Worm (Caenorhabditis elegans) whole organism, L4 larva: ENCODE measurements around the gene hlh-4.
A peak's percentile ranks its signal among the peaks of the same experiment; 100 is the strongest.

ENCODE experiments used
- ZK337.2 ChIP-seq: fragments of 200-800 bp; sonication (Bioruptor generic); IDR thresholded peaks from 2 replicates; pipeline ENCODE4 v1.3.6; 2022; ENCODE audit warnings: missing genetic modification reagents, missing genetic modification characterization, missing compliant biosample characterization
- ZK546.5 ChIP-seq, 2 experiments: sonication (generic microtip); optimal IDR thresholded peaks; 2 replicates each; lab custom pipeline; 2017; ENCODE audit warnings: missing biosample characterization in 2 of 2, missing genetic modification characterization in 2 of 2
- aha-1 ChIP-seq: fragments of 150-350 bp; peaks from one replicate; lab custom pipeline; 2014; ENCODE audit warnings: missing biosample characterization, missing genetic modification characterization
- ceh-82 ChIP-seq: sonication (generic microtip); optimal IDR thresholded peaks from 2 replicates; lab custom pipeline; 2017; ENCODE audit warnings: missing biosample characterization, missing genetic modification characterization
- ctbp-1 ChIP-seq: fragments of 200-800 bp; sonication (Bioruptor generic); IDR thresholded peaks from 2 replicates; pipeline ENCODE4 v1.3.6; 2022; ENCODE audit warnings: missing genetic modification reagents, missing genetic modification characterization, missing compliant biosample characterization
- daf-16 ChIP-seq, 3 experiments: sonication (generic microtip); optimal IDR thresholded peaks; 2 replicates each; lab custom pipeline; 2016 to 2017; ENCODE audit warnings: missing genetic modification characterization in 3 of 3, missing genetic modification reagents in 3 of 3, mild to moderate bottlenecking in 2 of 3, missing compliant biosample characterization in 2 of 3, missing biosample characterization in 1 of 3, moderate library complexity in 1 of 3
- dmd-6 ChIP-seq: fragments of 200-800 bp; sonication (Bioruptor generic); IDR thresholded peaks from 2 replicates; pipeline ENCODE4 v1.3.6; 2022; ENCODE audit warnings: missing genetic modification reagents, missing genetic modification characterization, missing compliant biosample characterization
- dmd-9 ChIP-seq: fragments of 200-800 bp; sonication (Bioruptor generic); IDR thresholded peaks from 2 replicates; pipeline ENCODE4 v1.3.6; 2022; ENCODE audit warnings: missing genetic modification reagents, missing genetic modification characterization, missing compliant biosample characterization
- dpl-1 ChIP-seq: fragments of 150-350 bp; optimal IDR thresholded peaks from 2 replicates; lab custom pipeline; 2014; ENCODE audit warnings: missing biosample characterization, missing genetic modification reagents, missing genetic modification characterization
- dve-1 ChIP-seq: sonication (generic microtip); optimal IDR thresholded peaks from 2 replicates; lab custom pipeline; 2017; ENCODE audit warnings: antibody characterized with exemption, mild to moderate bottlenecking, missing genetic modification characterization, missing compliant biosample characterization; ENCODE audit not compliant: insufficient read depth
- egl-27 ChIP-seq: sonication (generic microtip); optimal IDR thresholded peaks from 3 replicates; lab custom pipeline; 2017; ENCODE audit warnings: missing biosample characterization, missing genetic modification reagents, missing genetic modification characterization
- gei-8 ChIP-seq: fragments of 200-800 bp; sonication (Bioruptor generic); optimal IDR thresholded peaks from 2 replicates; lab custom pipeline; 2018; ENCODE audit warnings: mild to moderate bottlenecking, missing genetic modification characterization, missing compliant biosample characterization
- hif-1 ChIP-seq, 2 experiments: sonication (generic microtip); optimal IDR thresholded peaks; 2 replicates each; lab custom pipeline; 2016 to 2017; ENCODE audit warnings: missing compliant biosample characterization in 2 of 2, missing genetic modification characterization in 2 of 2, missing genetic modification reagents in 2 of 2, missing genotype in 2 of 2, mild to moderate bottlenecking in 1 of 2
- hlh-11 ChIP-seq: fragments of 200-800 bp; sonication (Bioruptor generic); optimal IDR thresholded peaks from 2 replicates; lab custom pipeline; 2018; ENCODE audit warnings: mild to moderate bottlenecking, missing genetic modification characterization, missing compliant biosample characterization
- hlh-30 ChIP-seq: sonication (generic microtip); optimal IDR thresholded peaks from 2 replicates; lab custom pipeline; 2017; ENCODE audit warnings: antibody characterized with exemption, mild to moderate bottlenecking, missing genetic modification characterization, missing compliant biosample characterization; ENCODE audit not compliant: insufficient read depth
- hmg-1.1 ChIP-seq: fragments of 200-800 bp; sonication (Bioruptor generic); IDR thresholded peaks from 2 replicates; pipeline ENCODE4 v1.3.6; 2022; ENCODE audit warnings: missing genetic modification reagents, missing genetic modification characterization, missing compliant biosample characterization
- jun-1 ChIP-seq: fragments of 150-350 bp; optimal IDR thresholded peaks from 2 replicates; lab custom pipeline; 2014; ENCODE audit warnings: missing biosample characterization, missing genetic modification reagents, missing genetic modification characterization
- lin-1 ChIP-seq: fragments of 200-800 bp; sonication (Bioruptor generic); IDR thresholded peaks from 2 replicates; pipeline ENCODE4 v1.3.6; 2022; ENCODE audit warnings: missing genetic modification reagents, missing genetic modification characterization, missing compliant biosample characterization
- lin-15B ChIP-seq: fragments of 150-350 bp; sonication (generic microtip); optimal IDR thresholded peaks from 3 replicates; lab custom pipeline; 2014; ENCODE audit warnings: missing biosample characterization, missing genetic modification characterization
- lin-38 ChIP-seq: fragments of 200-800 bp; sonication (Bioruptor generic); IDR thresholded peaks from 2 replicates; pipeline ENCODE4 v1.3.6; 2022; ENCODE audit warnings: missing genetic modification reagents, missing genetic modification characterization, missing compliant biosample characterization
- lsy-2 ChIP-seq, 2 experiments: fragments of 150-350 bp in 1 of 2; sonication (generic microtip) in 1 of 2; optimal IDR thresholded peaks; 2 replicates each; lab custom pipeline; 2014 to 2017; ENCODE audit warnings: missing biosample characterization in 2 of 2, missing genetic modification characterization in 2 of 2
- mep-1 ChIP-seq: fragments of 150-350 bp; sonication (generic microtip); optimal IDR thresholded peaks from 3 replicates; lab custom pipeline; 2014; ENCODE audit warnings: missing biosample characterization, missing genetic modification characterization
- mes-2 ChIP-seq: sonication (generic microtip); optimal IDR thresholded peaks from 2 replicates; lab custom pipeline; 2016; ENCODE audit warnings: missing genotype, mild to moderate bottlenecking, missing genetic modification characterization, missing compliant biosample characterization; ENCODE audit not compliant: poor library complexity, severe bottlenecking
- mxl-2 ChIP-seq: fragments of 200-800 bp; sonication (Bioruptor generic); conservative IDR thresholded peaks from 2 replicates; pipeline ENCODE4 v1.3.6; 2022; ENCODE audit warnings: missing genetic modification reagents, missing genetic modification characterization, missing compliant biosample characterization
- nhr-102 ChIP-seq: sonication (generic microtip); optimal IDR thresholded peaks from 2 replicates; lab custom pipeline; 2016; ENCODE audit warnings: mild to moderate bottlenecking, missing genetic modification characterization, moderate library complexity, missing compliant biosample characterization
- nhr-11 ChIP-seq: fragments of 150-350 bp; optimal IDR thresholded peaks from 2 replicates; lab custom pipeline; 2014; ENCODE audit warnings: missing biosample characterization, missing genetic modification characterization
- nhr-28 ChIP-seq: fragments of 150-350 bp; optimal IDR thresholded peaks from 2 replicates; lab custom pipeline; 2014; ENCODE audit warnings: missing biosample characterization, missing genetic modification characterization
- nhr-42 ChIP-seq: fragments of 200-800 bp; sonication (Bioruptor generic); IDR thresholded peaks from 2 replicates; pipeline ENCODE4 v1.3.6; 2022; ENCODE audit warnings: missing genetic modification characterization, missing compliant biosample characterization
- nhr-48 ChIP-seq: sonication (generic microtip); optimal IDR thresholded peaks from 2 replicates; lab custom pipeline; 2016; ENCODE audit warnings: mild to moderate bottlenecking, missing genetic modification characterization, missing compliant biosample characterization
- nhr-6 ChIP-seq: fragments of 150-350 bp; optimal IDR thresholded peaks from 2 replicates; lab custom pipeline; 2014; ENCODE audit warnings: missing biosample characterization, missing genetic modification characterization
- pha-4 ChIP-seq, 2 experiments: fragments of 150-350 bp in 1 of 2; fragments of 200-800 bp in 1 of 2; sonication (Bioruptor generic) in 1 of 2; IDR thresholded peaks in 1 of 2; optimal IDR thresholded peaks in 1 of 2; 2 replicates each; pipeline versions ENCODE4 v1.3.6 to Lab custom; 2014 to 2022; ENCODE audit warnings: missing genetic modification characterization in 2 of 2, missing genetic modification reagents in 2 of 2, missing biosample characterization in 1 of 2, missing compliant biosample characterization in 1 of 2
- php-3 ChIP-seq: fragments of 200-800 bp; sonication (Bioruptor generic); IDR thresholded peaks from 2 replicates; pipeline ENCODE4 v1.3.6; 2022; ENCODE audit warnings: missing genetic modification reagents, missing genetic modification characterization, missing compliant biosample characterization
- pqm-1 ChIP-seq: sonication (generic microtip); optimal IDR thresholded peaks from 2 replicates; lab custom pipeline; 2017; ENCODE audit warnings: missing biosample characterization, missing genetic modification characterization
- sdz-12 ChIP-seq: fragments of 200-800 bp; sonication (Bioruptor generic); optimal IDR thresholded peaks from 2 replicates; lab custom pipeline; 2018; ENCODE audit warnings: mild to moderate bottlenecking, missing genetic modification characterization, missing compliant biosample characterization
- unc-39 ChIP-seq: sonication (generic microtip); optimal IDR thresholded peaks from 2 replicates; lab custom pipeline; 2017; ENCODE audit warnings: missing biosample characterization, missing genetic modification characterization
- unc-62 ChIP-seq, 3 experiments: fragments of 150-350 bp in 1 of 3; sonication (generic microtip); optimal IDR thresholded peaks in 2 of 3; peaks in 1 of 3; 1 replicate in 1 of 3; 2 replicates in 2 of 3; lab custom pipeline; 2014 to 2017; ENCODE audit warnings: missing biosample characterization in 3 of 3, missing genetic modification characterization in 3 of 3, missing genetic modification reagents in 3 of 3, missing genotype in 1 of 3
- zag-1 ChIP-seq: fragments of 150-350 bp; optimal IDR thresholded peaks from 2 replicates; lab custom pipeline; 2014; ENCODE audit warnings: missing biosample characterization, missing genetic modification characterization

Gene hlh-4

DNA sequence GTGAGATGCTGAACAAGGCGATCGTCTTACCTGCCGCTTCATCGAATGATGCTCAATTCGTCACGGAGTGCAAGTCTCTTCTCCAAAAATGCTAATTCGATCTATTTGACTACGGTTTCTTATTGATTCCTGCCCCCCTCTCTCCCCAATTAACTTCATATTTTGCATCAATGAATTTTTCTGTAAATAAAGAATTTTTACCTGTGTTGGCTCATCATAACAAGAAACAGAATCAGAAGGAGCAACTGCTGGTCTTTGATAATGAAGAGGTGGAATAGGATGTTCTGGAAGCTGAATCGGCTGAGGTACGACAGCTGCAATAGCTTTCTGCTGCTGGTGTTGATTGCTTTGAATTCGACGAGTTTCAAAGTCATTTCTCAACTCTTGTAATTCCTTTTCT lies 21.3 kb upstream of the hlh-4 start:
- TF ChIP-seq nhr-11, result no peak
- TF ChIP-seq aha-1 (tag; lab: Kevin White, UChicago), result peak; percentile 22

DNA sequence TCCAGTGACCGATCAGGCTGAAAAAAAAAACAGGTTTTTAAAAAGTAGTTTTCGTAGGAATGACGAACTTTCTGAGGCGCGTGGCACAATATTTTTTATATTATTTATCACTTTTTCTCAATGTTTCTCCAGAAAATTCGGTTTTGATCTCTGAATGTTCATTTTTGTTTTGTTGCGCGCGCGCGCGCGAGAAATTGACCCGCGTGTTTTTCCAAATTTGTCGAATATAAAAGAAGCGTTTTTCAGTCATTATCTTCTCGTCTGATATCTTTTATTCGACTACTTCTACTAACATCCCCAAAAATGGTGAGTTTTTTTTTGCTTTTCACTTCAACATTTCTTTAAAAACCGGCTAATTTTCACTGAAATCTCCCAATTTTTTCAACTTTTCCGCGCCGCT lies 20.0 kb upstream of the hlh-4 start, which contains the start of gene rmd-1:
TSS of gene rmd-1 (plus strand) at position 247 of the 400 bp plus-strand sequence.
- TF ChIP-seq dmd-6 (GFP tag; lab: Robert Waterston, UW) (no peak), mxl-2 (GFP tag; lab: Robert Waterston, UW) (no peak), ZK546.5 (tag; optimal IDR thresholded peaks at IDR 0.05; lab: Kevin White, UChicago) (no peak), sdz-12 (no peak), lsy-2 (tag; optimal IDR thresholded peaks at IDR 0.05; lab: Kevin White, UChicago) (no peak), lin-38 (GFP tag; lab: Robert Waterston, UW) (peak; percentile 51), egl-27 (tag; lab: Kevin White, UChicago) (no peak)

DNA sequence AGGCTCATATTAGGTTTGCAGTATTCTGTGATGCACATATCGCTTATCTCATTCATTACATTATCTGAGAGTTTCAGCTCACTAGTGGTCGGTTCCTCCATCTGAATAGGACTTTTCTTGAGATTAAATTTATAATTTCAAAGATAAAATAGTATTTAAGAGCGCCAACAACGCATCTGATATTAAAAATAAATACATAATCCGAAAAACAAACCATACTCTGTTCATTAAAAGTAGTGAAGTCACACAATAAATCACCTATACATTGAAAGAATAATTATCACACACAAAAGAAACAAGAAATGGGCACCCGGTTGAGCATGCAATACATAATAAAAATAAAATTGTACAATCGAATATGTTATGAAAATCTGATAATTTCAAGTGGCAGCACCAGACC lies 18.6 kb upstream of the hlh-4 start, which contains the start of gene vps-53:
TSS of gene vps-53 (minus strand) at position 101 of the 400 bp plus-strand sequence.
- no peak for TF ChIP-seq dmd-9 (GFP tag; lab: Robert Waterston, UW)
- TF ChIP-seq unc-39 (tag; lab: Kevin White, UChicago), result no peak
- TF ChIP-seq nhr-42 (GFP tag; lab: Robert Waterston, UW), result no peak
- no peak for TF ChIP-seq pha-4 (GFP tag; IDR thresholded peaks at IDR 0.05; lab: Robert Waterston, UW)
- TF ChIP-seq pha-4 (tag; optimal IDR thresholded peaks at IDR 0.05; lab: Kevin White, UChicago), result no peak
- no peak for TF ChIP-seq nhr-6 (tag; lab: Kevin White, UChicago)
- TF ChIP-seq zag-1, result no peak
- TF ChIP-seq ceh-82 (tag; lab: Kevin White, UChicago), result no peak
- TF ChIP-seq unc-62 (GFP tag; optimal IDR thresholded peaks at IDR 0.05 in 1 of 2; lab: Kevin White, UChicago), result no peak
- TF ChIP-seq unc-62 (tag; optimal IDR thresholded peaks at IDR 0.05; lab: Kevin White, UChicago), result no peak
- TF ChIP-seq lin-1 (GFP tag; lab: Robert Waterston, UW), result no peak

- TF ChIP-seq mep-1 (peak; percentile 8), dpl-1 (GFP tag; lab: Kevin White, UChicago) (peak; percentile 32), gei-8 (GFP tag; lab: Kevin White, UChicago) (no peak), hlh-11 (peak; percentile 58), hif-1 (tag; optimal IDR thresholded peaks at IDR 0.05; lab: Kevin White, UChicago) (peak in 1 of 2 experiments; percentile 42), nhr-102 (peak; percentile 45), nhr-28 (tag; lab: Kevin White, UChicago) (peak; percentile 11), ctbp-1 (no peak), hlh-30 (peak; percentile 5), mes-2 (peak; percentile 1), pqm-1 (peak; percentile 11), php-3 (peak; percentile 21; the same call in 1 of the 2 replicates), lin-15B (tag; lab: Kevin White, UChicago) (no peak), nhr-48 (tag; lab: Kevin White, UChicago) (peak; percentile 11), lin-38 (GFP tag; lab: Robert Waterston, UW) (peak; percentile 51), dmd-6 (GFP tag; lab: Robert Waterston, UW) (peak; percentile 72), jun-1 (tag; lab: Kevin White, UChicago) (no peak), hmg-1.1 (GFP tag; lab: Robert Waterston, UW) (peak; percentile 11; the same call in 1 of the 2 replicates), dve-1 (tag; lab: Kevin White, UChicago) (peak; percentile 83), lin-1 (GFP tag; lab: Robert Waterston, UW) (0 out of 2 replicates have a peak, but pooled peaks have one; percentile 29), daf-16 (GFP tag; optimal IDR thresholded peaks at IDR 0.05; lab: Kevin White, UChicago) (no peak), daf-16 (tag; optimal IDR thresholded peaks at IDR 0.05; lab: Kevin White, UChicago) (peak; percentile 96), ZK337.2 (GFP tag; lab: Robert Waterston, UW) (no peak), lsy-2 (tag; optimal IDR thresholded peaks at IDR 0.05; lab: Kevin White, UChicago) (peak in 1 of 2 experiments; percentile 71)
Observed at ce11 chrIII:9752852-9753251, 14.0 kb upstream of the hlh-4 start, which contains the start of gene ech-6. ech-6 (minus strand) TSS chrIII:9752883.
